Worm (Caenorhabditis elegans) whole organism, midembryonic: ENCODE data around the gene C08B6.8.

Experiments used
- T22C8.4 ChIP-seq: fragments of 200-800 bp; sonication (Bioruptor generic); IDR thresholded peaks from 2 replicates; pipeline ENCODE4 v1.3.6; 2022; ENCODE audit warnings: missing genetic modification characterization, missing compliant biosample characterization
- flt-1 ChIP-seq: fragments of 200-800 bp; sonication (Bioruptor generic); IDR thresholded peaks from 2 replicates; pipeline ENCODE4 v1.3.6; 2022; ENCODE audit warnings: missing genetic modification characterization, missing compliant biosample characterization
- klf-2 ChIP-seq: fragments of 200-800 bp; sonication (Bioruptor generic); conservative IDR thresholded peaks from 2 replicates; pipeline ENCODE4 v1.3.6; 2022; ENCODE audit warnings: missing genetic modification reagents, missing genetic modification characterization, missing compliant biosample characterization
- ref-1 ChIP-seq: fragments of 200-800 bp; sonication (Bioruptor generic); conservative IDR thresholded peaks from 2 replicates; pipeline ENCODE4 v1.3.6; 2022; ENCODE audit warnings: missing genetic modification reagents, missing genetic modification characterization, missing compliant biosample characterization
- tab-1 ChIP-seq: fragments of 200-800 bp; sonication (Bioruptor generic); IDR thresholded peaks from 2 replicates; pipeline ENCODE4 v1.3.6; 2022; ENCODE audit warnings: missing genetic modification characterization, missing compliant biosample characterization
- ztf-29 ChIP-seq: fragments of 200-800 bp; sonication (Bioruptor generic); IDR thresholded peaks from 2 replicates; pipeline ENCODE4 v1.3.6; 2022; ENCODE audit warnings: missing genetic modification reagents, missing genetic modification characterization, missing compliant biosample characterization

- TF ChIP-seq ztf-29 (GFP tag; lab: Robert Waterston, UW) (no peak), tab-1 (GFP tag; lab: Robert Waterston, UW) (no peak), flt-1 (GFP tag; lab: Robert Waterston, UW) (no peak), T22C8.4 (GFP tag; lab: Robert Waterston, UW) (no peak), klf-2 (GFP tag; lab: Robert Waterston, UW) (no peak), ref-1 (GFP tag; lab: Robert Waterston, UW) (no peak)
Measured at ce11 chrV:10182984-10183383, 48.5 kb downstream of the C08B6.8 start, which contains the start of gene ZK856.4.
